Fruit fly (Drosophila melanogaster) whole organism, embryonic: Measurements from ENCODE around the gene CG17344.

Experiments
- Adf1 ChIP-seq: fragments of 200-800 bp; sonication (Bioruptor generic); IDR thresholded peaks from 2 replicates; pipeline ENCODE4 v1.3.6; 2022; ENCODE audit warnings: missing biosample characterization, missing genetic modification characterization
- Bgb ChIP-seq: fragments of 200-800 bp; sonication (Bioruptor generic); IDR thresholded peaks from 2 replicates; pipeline ENCODE4 v1.3.6; 2022; ENCODE audit warnings: missing biosample characterization, missing genetic modification characterization; ENCODE audit not compliant: partially characterized antibody
- CG10543 ChIP-seq: fragments of 200-800 bp; sonication (Bioruptor generic); optimal IDR thresholded peaks from 3 replicates; lab custom pipeline; 2017; ENCODE audit warnings: missing biosample characterization, mild to moderate bottlenecking, missing genetic modification characterization, moderate library complexity
- CG10959 ChIP-seq: fragments of 200-800 bp; sonication (Bioruptor generic); IDR thresholded peaks from 2 replicates; pipeline ENCODE4 v1.3.6; 2022; ENCODE audit warnings: missing biosample characterization, missing genetic modification characterization
- CG11247 ChIP-seq: fragments of 200-800 bp; sonication (Bioruptor generic); IDR thresholded peaks from 2 replicates; pipeline ENCODE4 v1.3.6; 2022; ENCODE audit warnings: missing biosample characterization, missing genetic modification characterization
- CG12769 ChIP-seq: fragments of 200-800 bp; sonication (Bioruptor generic); optimal IDR thresholded peaks from 2 replicates; lab custom pipeline; 2019; ENCODE audit warnings: missing biosample characterization, mild to moderate bottlenecking, missing genetic modification characterization, moderate library complexity
- CG12942 ChIP-seq: fragments of 200-800 bp; sonication (Bioruptor generic); optimal IDR thresholded peaks from 3 replicates; lab custom pipeline; 2016; ENCODE audit warnings: missing biosample characterization, missing genetic modification characterization
- CG13775 ChIP-seq: fragments of 200-800 bp; sonication (Bioruptor generic); optimal IDR thresholded peaks from 3 replicates; lab custom pipeline; 2017; ENCODE audit warnings: missing biosample characterization, mild to moderate bottlenecking, missing genetic modification characterization
- CG1792 ChIP-seq: fragments of 200-800 bp; sonication (Bioruptor generic); optimal IDR thresholded peaks from 2 replicates; lab custom pipeline; 2016; ENCODE audit warnings: missing biosample characterization, missing genetic modification characterization
- CG30020 ChIP-seq: fragments of 200-800 bp; optimal IDR thresholded peaks from 2 replicates; lab custom pipeline; 2019; ENCODE audit warnings: missing biosample characterization, mild to moderate bottlenecking, missing genetic modification characterization, moderate library complexity
- CG3065 ChIP-seq: fragments of 200-800 bp; sonication (Bioruptor generic); optimal IDR thresholded peaks from 2 replicates; lab custom pipeline; 2016; ENCODE audit warnings: missing biosample characterization, missing genetic modification characterization
- CG3163 ChIP-seq: fragments of 200-800 bp; sonication (Bioruptor generic); optimal IDR thresholded peaks from 3 replicates; lab custom pipeline; 2016; ENCODE audit warnings: missing biosample characterization, missing genetic modification characterization
- CG34224 ChIP-seq: fragments of 200-800 bp; sonication (Bioruptor generic); IDR thresholded peaks from 3 replicates; pipeline ENCODE4 v1.3.6; 2022; ENCODE audit warnings: missing biosample characterization, missing genetic modification characterization; ENCODE audit not compliant: partially characterized antibody
- CG6791 ChIP-seq: fragments of 200-800 bp; sonication (Bioruptor generic); IDR thresholded peaks from 3 replicates; pipeline ENCODE4 v1.3.6; 2022; ENCODE audit warnings: missing biosample characterization, missing genetic modification characterization; ENCODE audit not compliant: partially characterized antibody
- D ChIP-seq, 2 experiments: fragments of 200-800 bp in 1 of 2; fragments of >200 bp in 1 of 2; sonication (Bioruptor generic) in 1 of 2; optimal IDR thresholded peaks; 2 replicates in 1 of 2; 3 replicates in 1 of 2; lab custom pipeline; 2017; ENCODE audit warnings: mild to moderate bottlenecking in 1 of 2, missing biosample characterization in 1 of 2, missing genetic modification characterization in 1 of 2, missing genetic modification reagents in 1 of 2
- Dll ChIP-seq: fragments of 200-800 bp; sonication (Bioruptor generic); IDR thresholded peaks from 4 replicates; pipeline ENCODE4 v1.3.6; 2022; ENCODE audit warnings: missing biosample characterization, missing genetic modification characterization; ENCODE audit not compliant: partially characterized antibody
- ERR ChIP-seq: fragments of 200-800 bp; sonication (Bioruptor generic); optimal IDR thresholded peaks from 2 replicates; lab custom pipeline; 2016; ENCODE audit warnings: missing biosample characterization, missing genetic modification characterization
- Fer1 ChIP-seq: fragments of 200-800 bp; sonication (Bioruptor generic); optimal IDR thresholded peaks from 2 replicates; lab custom pipeline; 2017; ENCODE audit warnings: missing biosample characterization, mild to moderate bottlenecking, missing genetic modification characterization
- Fer3 ChIP-seq: fragments of 200-800 bp; sonication (Bioruptor generic); optimal IDR thresholded peaks from 2 replicates; lab custom pipeline; 2018; ENCODE audit warnings: missing biosample characterization, mild to moderate bottlenecking, missing genetic modification characterization, moderate library complexity
- Gsc ChIP-seq: fragments of 200-800 bp; sonication (Bioruptor generic); IDR thresholded peaks from 2 replicates; pipeline ENCODE4 v1.3.6; 2022; ENCODE audit warnings: missing biosample characterization, missing genetic modification characterization
- Hmr ChIP-seq: fragments of 200-800 bp; sonication (Bioruptor generic); optimal IDR thresholded peaks from 3 replicates; lab custom pipeline; 2017; ENCODE audit warnings: mild to moderate bottlenecking, missing biosample characterization, missing genetic modification reagents, missing genetic modification characterization
- NK7.1 ChIP-seq: fragments of 200-800 bp; sonication (Bioruptor generic); optimal IDR thresholded peaks from 3 replicates; lab custom pipeline; 2016; ENCODE audit warnings: missing biosample characterization, missing genetic modification characterization
- Opbp ChIP-seq: fragments of 200-800 bp; sonication (Bioruptor generic); IDR thresholded peaks from 3 replicates; pipeline ENCODE4 v1.3.6; 2022; ENCODE audit warnings: missing biosample characterization, missing genetic modification characterization; ENCODE audit not compliant: partially characterized antibody
- Ptx1 ChIP-seq: fragments of 200-800 bp; sonication (Bioruptor generic); IDR thresholded peaks from 2 replicates; pipeline ENCODE4 v1.3.6; 2022; ENCODE audit warnings: missing biosample characterization, missing genetic modification characterization
- Sry-δ ChIP-seq: fragments of 200-800 bp; sonication (Bioruptor generic); optimal IDR thresholded peaks from 2 replicates; lab custom pipeline; 2016; ENCODE audit warnings: missing biosample characterization, missing genetic modification characterization
- ac ChIP-seq: fragments of 200-800 bp; sonication (Bioruptor generic); optimal IDR thresholded peaks from 3 replicates; lab custom pipeline; 2017; ENCODE audit warnings: missing biosample characterization, mild to moderate bottlenecking, missing genetic modification characterization
- bigmax ChIP-seq: fragments of 200-800 bp; sonication (Bioruptor generic); optimal IDR thresholded peaks from 2 replicates; lab custom pipeline; 2018; ENCODE audit warnings: missing biosample characterization, mild to moderate bottlenecking, missing genetic modification characterization
- chm ChIP-seq: fragments of 200-800 bp; sonication (Bioruptor generic); IDR thresholded peaks from 2 replicates; pipeline ENCODE4 v1.3.6; 2022; ENCODE audit warnings: missing biosample characterization, missing genetic modification characterization
- corto ChIP-seq: fragments of 200-800 bp; sonication (Bioruptor generic); optimal IDR thresholded peaks from 2 replicates; lab custom pipeline; 2016; ENCODE audit warnings: missing biosample characterization, mild to moderate bottlenecking, missing genetic modification characterization, moderate library complexity
- croc ChIP-seq: fragments of 200-800 bp; sonication (Bioruptor generic); conservative IDR thresholded peaks from 3 replicates; pipeline ENCODE4 v1.3.6; 2022; ENCODE audit warnings: missing biosample characterization, missing genetic modification characterization
- dati ChIP-seq: fragments of 200-800 bp; sonication (Bioruptor generic); IDR thresholded peaks from 2 replicates; pipeline ENCODE4 v1.3.6; 2022; ENCODE audit warnings: missing biosample characterization, missing genetic modification characterization
- gcm2 ChIP-seq: fragments of 200-800 bp; sonication (Bioruptor generic); optimal IDR thresholded peaks from 2 replicates; lab custom pipeline; 2016; ENCODE audit warnings: missing biosample characterization, missing genetic modification characterization
- kay ChIP-seq: fragments of 200-800 bp; sonication (Bioruptor generic); optimal IDR thresholded peaks from 2 replicates; lab custom pipeline; 2016; ENCODE audit warnings: missing biosample characterization, missing genetic modification characterization
- klu ChIP-seq: fragments of 200-800 bp; sonication (Bioruptor generic); IDR thresholded peaks from 2 replicates; pipeline ENCODE4 v1.3.6; 2022; ENCODE audit warnings: missing biosample characterization, missing genetic modification characterization
- lbe ChIP-seq: fragments of 200-800 bp; sonication (Bioruptor generic); optimal IDR thresholded peaks from 2 replicates; lab custom pipeline; 2016; ENCODE audit warnings: missing biosample characterization, mild to moderate bottlenecking, missing genetic modification characterization
- mirr ChIP-seq: fragments of 200-800 bp; sonication (Bioruptor generic); optimal IDR thresholded peaks from 3 replicates; lab custom pipeline; 2018; ENCODE audit warnings: missing biosample characterization, mild to moderate bottlenecking, missing genetic modification characterization
- pita ChIP-seq: fragments of 200-800 bp; sonication (Bioruptor generic); optimal IDR thresholded peaks from 2 replicates; lab custom pipeline; 2017; ENCODE audit warnings: missing biosample characterization, mild to moderate bottlenecking, missing genetic modification characterization
- pzg ChIP-seq: fragments of 200-800 bp; sonication (Bioruptor generic); optimal IDR thresholded peaks from 3 replicates; lab custom pipeline; 2018; ENCODE audit warnings: missing biosample characterization, mild to moderate bottlenecking, missing genetic modification characterization, moderate library complexity
- row ChIP-seq: fragments of 200-800 bp; sonication (Bioruptor generic); IDR thresholded peaks from 3 replicates; pipeline ENCODE4 v1.3.6; 2022; ENCODE audit warnings: missing biosample characterization, missing genetic modification characterization
- salm ChIP-seq: fragments of 200-800 bp; sonication (Bioruptor generic); optimal IDR thresholded peaks from 2 replicates; lab custom pipeline; 2018; ENCODE audit warnings: missing biosample characterization, mild to moderate bottlenecking, missing genetic modification characterization
- sens ChIP-seq: fragments of 200-800 bp; sonication (Bioruptor generic); peaks from one replicate; lab custom pipeline; 2016; ENCODE audit warnings: missing biosample characterization, missing genetic modification characterization
- sisA ChIP-seq: fragments of 200-800 bp; sonication (Bioruptor generic); IDR thresholded peaks from 2 replicates; pipeline ENCODE4 v1.3.6; 2022; ENCODE audit warnings: missing biosample characterization, missing genetic modification characterization
- sna ChIP-seq: fragments of 200-800 bp; sonication (Bioruptor generic); IDR thresholded peaks from 2 replicates; pipeline ENCODE4 v1.3.6; 2022; ENCODE audit warnings: missing biosample characterization, missing genetic modification characterization; ENCODE audit not compliant: partially characterized antibody
- sr ChIP-seq: fragments of 200-800 bp; sonication (Bioruptor generic); IDR thresholded peaks from 3 replicates; pipeline ENCODE4 v1.3.6; 2022; ENCODE audit warnings: missing biosample characterization, missing genetic modification characterization
- ssp ChIP-seq: fragments of 200-800 bp; sonication (Bioruptor generic); IDR thresholded peaks from 2 replicates; pipeline ENCODE4 v1.3.6; 2022; ENCODE audit warnings: missing biosample characterization, missing genetic modification characterization
- sug ChIP-seq: fragments of 200-800 bp; optimal IDR thresholded peaks from 2 replicates; lab custom pipeline; 2019; ENCODE audit warnings: missing biosample characterization, mild to moderate bottlenecking, missing genetic modification characterization, moderate library complexity
- tx ChIP-seq: fragments of 200-800 bp; sonication (Bioruptor generic); optimal IDR thresholded peaks from 2 replicates; lab custom pipeline; 2016; ENCODE audit warnings: missing biosample characterization, missing genetic modification characterization
- vvl ChIP-seq: fragments of 200-800 bp; sonication (Bioruptor generic); IDR thresholded peaks from 2 replicates; pipeline ENCODE4 v1.3.6; 2022; ENCODE audit warnings: missing biosample characterization, missing genetic modification characterization
- z ChIP-seq: fragments of 200-800 bp; sonication (Bioruptor generic); IDR thresholded peaks from 3 replicates; pipeline ENCODE4 v1.3.6; 2022; ENCODE audit warnings: missing biosample characterization, missing genetic modification characterization
- zen2 ChIP-seq: fragments of 200-800 bp; sonication (Bioruptor generic); IDR thresholded peaks from 3 replicates; pipeline ENCODE4 v1.3.6; 2022; ENCODE audit warnings: missing biosample characterization, missing genetic modification characterization; ENCODE audit not compliant: partially characterized antibody

CG17344 gene

dm6 chr2L:19120196-19120950 lies 18.5 kb downstream of the CG17344 start, which contains the start of gene Ddc (continued):
- TF ChIP-seq gcm2 (GFP tag; lab: Kevin White, UChicago) (no peak), CG10959 (GFP tag; lab: Robert Waterston, UW) (no peak), D (optimal IDR thresholded peaks at IDR 0.05; lab: Kevin White, UChicago) (no peak), D (GFP tag; optimal IDR thresholded peaks at IDR 0.05; lab: Kevin White, UChicago) (no peak), CG12769 (tag; lab: Kevin White, UChicago) (peak; percentile 18), zen2 (GFP tag; lab: Robert Waterston, UW) (no peak), CG34224 (GFP tag; lab: Robert Waterston, UW) (no peak), Hmr (GFP tag; lab: Kevin White, UChicago) (peak; percentile 5), chm (GFP tag; lab: Robert Waterston, UW) (no peak), sisA (GFP tag; lab: Robert Waterston, UW) (no peak), bigmax (GFP tag; lab: Kevin White, UChicago) (no peak), Fer1 (no peak), CG12942 (GFP tag; lab: Kevin White, UChicago) (no peak), croc (no peak), sens (GFP tag; lab: Kevin White, UChicago) (no peak), mirr (no peak), pzg (GFP tag; lab: Kevin White, UChicago) (no peak), CG3163 (GFP tag; lab: Kevin White, UChicago) (no peak), CG1792 (GFP tag; lab: Kevin White, UChicago) (no peak), CG6791 (no peak), kay (GFP tag; lab: Kevin White, UChicago) (no peak), salm (tag; lab: Kevin White, UChicago) (no peak), Opbp (GFP tag; lab: Robert Waterston, UW) (no peak), row (GFP tag; lab: Robert Waterston, UW) (no peak), lbe (GFP tag; lab: Kevin White, UChicago) (no peak), CG10543 (GFP tag; lab: Kevin White, UChicago) (no peak), sug (tag; lab: Kevin White, UChicago) (no peak), NK7.1 (GFP tag; lab: Kevin White, UChicago) (no peak), Fer3 (tag; lab: Kevin White, UChicago) (no peak), ssp (GFP tag; lab: Robert Waterston, UW) (no peak), z (GFP tag; lab: Robert Waterston, UW) (no peak), dati (GFP tag; lab: Robert Waterston, UW) (no peak), CG3065 (no peak), Ptx1 (GFP tag; lab: Robert Waterston, UW) (no peak), CG30020 (tag; lab: Kevin White, UChicago) (no peak), sna (GFP tag; lab: Robert Waterston, UW) (no peak), Bgb (GFP tag; lab: Robert Waterston, UW) (peak; percentile 39), Dll (no peak), klu (GFP tag; lab: Robert Waterston, UW) (no peak), vvl (GFP tag; lab: Robert Waterston, UW) (no peak), sr (GFP tag; lab: Robert Waterston, UW) (no peak), tx (GFP tag; lab: Kevin White, UChicago) (no peak), Sry-δ (no peak), ac (GFP tag; lab: Kevin White, UChicago) (no peak), CG11247 (GFP tag; lab: Robert Waterston, UW) (0 out of 2 replicates have a peak, but pooled peaks have one; percentile 28), ERR (GFP tag; lab: Kevin White, UChicago) (no peak), Adf1 (peak; percentile 76), corto (GFP tag; lab: Kevin White, UChicago) (no peak), Gsc (no peak), pita (GFP tag; lab: Kevin White, UChicago) (no peak), CG13775 (GFP tag; lab: Kevin White, UChicago) (no peak)
